Worm (Caenorhabditis elegans): ENCODE results near the gene spig-7.

DNA sequence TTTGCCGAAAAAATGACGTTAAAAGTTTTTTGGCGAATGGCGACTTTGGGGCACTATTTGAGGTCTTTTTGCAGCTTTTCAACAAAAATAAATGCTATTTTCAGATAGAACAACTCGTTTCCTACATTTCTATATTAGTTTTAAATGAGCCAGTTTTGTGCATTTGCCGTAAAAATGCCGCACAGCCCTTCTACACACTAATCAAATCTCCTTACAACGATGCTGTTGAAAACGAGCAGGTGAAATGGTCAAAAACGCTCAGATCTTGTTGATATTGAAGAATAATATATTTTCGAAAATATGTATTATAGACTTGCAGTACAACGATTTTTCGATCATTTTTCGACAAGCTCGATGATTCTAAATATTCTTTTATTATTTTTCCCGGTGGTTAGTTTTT, 39.8 kb upstream of the spig-7 start, which contains the start of gene chil-14:
- TF ChIP-seq ama-1 (optimal IDR thresholded peaks at IDR 0.05): no peak
- TF ChIP-seq flt-1 (GFP tag; IDR thresholded peaks at IDR 0.05): no peak
- TF ChIP-seq sea-1 (GFP tag; conservative IDR thresholded peaks at IDR 0.05): no peak
- no peak for TF ChIP-seq pes-1 (GFP tag; IDR thresholded peaks at IDR 0.05)
- TF ChIP-seq aly-1 (tag; optimal IDR thresholded peaks at IDR 0.05): no peak
- TF ChIP-seq ets-7 (tag; optimal IDR thresholded peaks at IDR 0.05): no peak
- no peak for TF ChIP-seq scrt-1 (GFP tag; IDR thresholded peaks at IDR 0.05)
- no peak for TF ChIP-seq tbx-37 (GFP tag; conservative IDR thresholded peaks at IDR 0.05)
- no peak for TF ChIP-seq ceh-13 (GFP tag; optimal IDR thresholded peaks at IDR 0.05)
- TF ChIP-seq B0310.2 (tag; optimal IDR thresholded peaks at IDR 0.05): no peak
- no peak for TF ChIP-seq hnd-1 (tag; optimal IDR thresholded peaks at IDR 0.05)
- no peak for TF ChIP-seq tbx-11 (GFP tag; IDR thresholded peaks at IDR 0.05)
- no peak for TF ChIP-seq F13C5.2 (tag; optimal IDR thresholded peaks at IDR 0.05)
- TF ChIP-seq ceh-36 (tag; optimal IDR thresholded peaks at IDR 0.05): no peak

All from whole organism, early embryonic.